Worm (Caenorhabditis elegans): ENCODE results near the gene enri-2.

ce11 chrX:14589051-14589736 lies 43.6 kb downstream of the enri-2 start, which contains the start of the genes C44H4.4 and tap-1:
- TF ChIP-seq egl-27 (tag; optimal IDR thresholded peaks at IDR 0.05) (no peak), ceh-82 (tag; optimal IDR thresholded peaks at IDR 0.05) (no peak), ceh-9 (tag; optimal IDR thresholded peaks at IDR 0.05) (no peak), nhr-11 (tag; optimal IDR thresholded peaks at IDR 0.05) (no peak), elt-3 (tag; optimal IDR thresholded peaks at IDR 0.05) (no peak), snpc-4 (tag; optimal IDR thresholded peaks at IDR 0.05) (no peak), elt-1 (tag; optimal IDR thresholded peaks at IDR 0.05) (no peak), pha-4 (tag; optimal IDR thresholded peaks at IDR 0.05) (peak; percentile 10), R02D3.7 (tag; optimal IDR thresholded peaks at IDR 0.05) (no peak), unc-62 (GFP tag; optimal IDR thresholded peaks at IDR 0.05) (no peak), egl-5 (tag; optimal IDR thresholded peaks at IDR 0.05) (peak; percentile 15), ceh-28 (tag; optimal IDR thresholded peaks at IDR 0.05) (no peak), pqm-1 (tag; optimal IDR thresholded peaks at IDR 0.05) (peak; percentile 5), fos-1 (tag; optimal IDR thresholded peaks at IDR 0.05) (no peak)

All from whole organism, L3 larva.